Worm (Caenorhabditis elegans) whole organism, L2 larva: ENCODE results near the gene ZC13.10.

Experiments used
- R02D3.7 ChIP-seq: fragments of 150-350 bp; optimal IDR thresholded peaks from 2 replicates; lab custom pipeline; 2014; ENCODE audit warnings: missing biosample characterization, missing genetic modification characterization
- elt-1 ChIP-seq: fragments of 150-350 bp; optimal IDR thresholded peaks from 2 replicates; lab custom pipeline; 2014; ENCODE audit warnings: missing biosample characterization, missing genetic modification characterization
- lin-11 ChIP-seq: fragments of 150-350 bp; sonication (generic microtip); optimal IDR thresholded peaks from 2 replicates; lab custom pipeline; 2014; ENCODE audit warnings: missing biosample characterization, missing genetic modification characterization, inconsistent platforms, mixed read lengths
- nhr-129 ChIP-seq: fragments of 150-350 bp; optimal IDR thresholded peaks from 2 replicates; lab custom pipeline; 2014; ENCODE audit warnings: missing biosample characterization, missing genetic modification characterization
- sem-4 ChIP-seq: fragments of 150-350 bp; optimal IDR thresholded peaks from 2 replicates; lab custom pipeline; 2014; ENCODE audit warnings: missing biosample characterization, missing genetic modification reagents, missing genetic modification characterization
- snpc-4 ChIP-seq: fragments of 150-350 bp; optimal IDR thresholded peaks from 2 replicates; lab custom pipeline; 2014; ENCODE audit warnings: missing biosample characterization, missing genetic modification characterization
- unc-39 ChIP-seq: fragments of 150-350 bp; optimal IDR thresholded peaks from 2 replicates; lab custom pipeline; 2014; ENCODE audit warnings: missing biosample characterization, missing genetic modification characterization

ce11 chrX:950482-950881 lies 48.1 kb upstream of the ZC13.10 start, which contains the start of gene arr-1:
- TF ChIP-seq sem-4 (tag; lab: Kevin White, UChicago) (no peak), elt-1 (tag; lab: Kevin White, UChicago) (no peak), R02D3.7 (tag; lab: Kevin White, UChicago) (no peak), unc-39 (tag; lab: Kevin White, UChicago) (no peak), snpc-4 (no peak), lin-11 (no peak), nhr-129 (no peak)
